Worm (Caenorhabditis elegans) whole organism, L1 larva: Measurements from ENCODE around the gene R102.11.

Source experiments
- C34B4.2 ChIP-seq: sonication (generic microtip); optimal IDR thresholded peaks from 2 replicates; lab custom pipeline; 2017; ENCODE audit warnings: mild to moderate bottlenecking, missing genetic modification characterization, missing compliant biosample characterization
- ama-1 ChIP-seq: fragments of 150-350 bp; optimal IDR thresholded peaks from 2 replicates; lab custom pipeline; 2014
- fkh-10 ChIP-seq: sonication (generic microtip); optimal IDR thresholded peaks from 2 replicates; lab custom pipeline; 2017; ENCODE audit warnings: missing biosample characterization, missing genetic modification reagents, missing genetic modification characterization
- snpc-4 ChIP-seq: fragments of 150-350 bp; optimal IDR thresholded peaks from 2 replicates; lab custom pipeline; 2014; ENCODE audit warnings: missing biosample characterization, missing genetic modification characterization

DNA sequence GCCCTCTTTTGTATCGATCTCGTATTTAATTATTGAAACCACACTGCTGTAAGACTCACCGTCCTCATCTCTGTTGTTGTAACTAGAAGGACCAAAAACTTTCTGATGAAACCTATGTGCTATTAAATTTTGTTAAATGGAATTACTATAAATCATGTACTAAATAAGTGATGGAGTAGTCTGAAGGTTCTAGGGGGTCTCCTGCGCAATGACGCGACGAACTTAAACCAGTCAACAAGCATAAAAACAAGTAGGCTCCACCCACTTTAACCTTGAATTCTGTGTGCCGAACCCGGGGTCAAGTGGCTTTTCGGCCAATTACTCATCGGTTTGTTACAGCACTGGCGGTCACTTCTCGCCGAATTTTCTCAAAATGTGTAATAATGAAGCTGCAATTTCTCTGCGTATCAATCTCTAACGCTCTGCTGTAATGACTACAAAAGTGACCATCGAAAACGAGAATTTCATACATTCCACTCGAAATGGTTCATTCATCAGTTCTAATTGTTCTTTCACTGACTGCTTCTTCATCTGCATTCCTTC is 37.5 kb upstream of the R102.11 start, which contains the start of gene grl-21:
- TF ChIP-seq fkh-10 (GFP tag; lab: Kevin White, UChicago) = no peak
- TF ChIP-seq ama-1 (lab: Kevin White, UChicago) = no peak
- no peak for TF ChIP-seq snpc-4 (tag; lab: Kevin White, UChicago)
- TF ChIP-seq C34B4.2 = no peak
